Worm (Caenorhabditis elegans) whole organism, L4 larva: ENCODE results near the gene T06D4.1.

Experiments used
- D1046.2 ChIP-seq: fragments of 200-800 bp; sonication (Bioruptor generic); IDR thresholded peaks from 2 replicates; pipeline ENCODE4 v1.3.6; 2022; ENCODE audit warnings: missing genetic modification characterization, missing compliant biosample characterization
- Y75B8A.6 ChIP-seq: fragments of 200-800 bp; sonication (Bioruptor generic); IDR thresholded peaks from 2 replicates; pipeline ENCODE4 v1.3.6; 2022; ENCODE audit warnings: missing genetic modification reagents, missing genetic modification characterization, missing compliant biosample characterization
- daf-16 ChIP-seq, 3 experiments: sonication (generic microtip); optimal IDR thresholded peaks; 2 replicates each; lab custom pipeline; 2016 to 2017; ENCODE audit warnings: missing genetic modification characterization in 3 of 3, missing genetic modification reagents in 3 of 3, mild to moderate bottlenecking in 2 of 3, missing compliant biosample characterization in 2 of 3, missing biosample characterization in 1 of 3, moderate library complexity in 1 of 3
- daf-8 ChIP-seq: fragments of 200-800 bp; sonication (Bioruptor generic); IDR thresholded peaks from 2 replicates; pipeline ENCODE4 v1.3.6; 2022; ENCODE audit warnings: missing genetic modification characterization, missing compliant biosample characterization
- dmd-8 ChIP-seq: fragments of 200-800 bp; sonication (Bioruptor generic); IDR thresholded peaks from 2 replicates; pipeline ENCODE4 v1.3.6; 2022; ENCODE audit warnings: missing genetic modification characterization, missing compliant biosample characterization
- duxl-1 ChIP-seq: sonication (generic microtip); optimal IDR thresholded peaks from 2 replicates; lab custom pipeline; 2016; ENCODE audit warnings: mild to moderate bottlenecking, missing genetic modification characterization, moderate library complexity, missing compliant biosample characterization; ENCODE audit not compliant: poor library complexity
- mdt-29 ChIP-seq: fragments of 200-800 bp; sonication (Bioruptor generic); IDR thresholded peaks from 2 replicates; pipeline ENCODE4 v1.3.6; 2022; ENCODE audit warnings: missing genetic modification reagents, missing genetic modification characterization, missing compliant biosample characterization
- mep-1 ChIP-seq: fragments of 150-350 bp; sonication (generic microtip); optimal IDR thresholded peaks from 3 replicates; lab custom pipeline; 2014; ENCODE audit warnings: missing biosample characterization, missing genetic modification characterization
- mxl-3 ChIP-seq: fragments of 200-800 bp; sonication (Bioruptor generic); optimal IDR thresholded peaks from 2 replicates; lab custom pipeline; 2018; ENCODE audit warnings: mild to moderate bottlenecking, missing genetic modification characterization, missing compliant biosample characterization
- nhr-111 ChIP-seq: fragments of 200-800 bp; sonication (Bioruptor generic); optimal IDR thresholded peaks from 2 replicates; lab custom pipeline; 2018; ENCODE audit warnings: mild to moderate bottlenecking, missing genetic modification characterization, missing compliant biosample characterization
- nhr-25 ChIP-seq: sonication (generic microtip); optimal IDR thresholded peaks from 2 replicates; lab custom pipeline; 2017; ENCODE audit warnings: missing genetic modification characterization, mild to moderate bottlenecking, missing compliant biosample characterization, antibody characterized with exemption, moderate library complexity, borderline replicate concordance; ENCODE audit not compliant: insufficient read depth
- nhr-77 ChIP-seq: fragments of 150-350 bp; optimal IDR thresholded peaks from 2 replicates; lab custom pipeline; 2014; ENCODE audit warnings: missing biosample characterization, missing genetic modification characterization
- pqm-1 ChIP-seq: sonication (generic microtip); optimal IDR thresholded peaks from 2 replicates; lab custom pipeline; 2017; ENCODE audit warnings: missing biosample characterization, missing genetic modification characterization
- unc-130 ChIP-seq: sonication (generic microtip); optimal IDR thresholded peaks from 2 replicates; lab custom pipeline; 2016; ENCODE audit warnings: missing genetic modification reagents, missing genetic modification characterization, missing compliant biosample characterization

The T06D4.1 gene

DNA sequence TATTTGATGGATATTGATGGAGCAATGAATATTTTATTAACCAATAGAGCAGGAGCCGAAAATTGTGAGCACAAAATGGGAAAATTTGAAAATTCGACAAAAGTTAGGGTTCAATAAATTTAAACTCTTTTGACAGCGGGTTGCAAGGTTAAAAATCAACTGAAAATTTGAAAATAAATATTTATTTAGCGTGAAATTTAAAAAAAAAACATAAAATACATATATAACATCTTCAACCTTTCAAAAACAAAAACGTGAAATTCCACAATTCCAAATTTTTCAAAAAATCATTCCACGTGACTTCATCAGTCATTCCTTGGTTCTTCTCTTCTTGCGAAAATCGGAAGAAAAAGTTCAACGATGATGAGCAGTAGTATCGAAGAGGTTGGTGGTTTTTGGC, 47.8 kb downstream of the T06D4.1 start, which contains the start of gene C16C8.18:
TSS of gene C16C8.18 (plus strand) at position 301 of the 400 bp plus-strand sequence.
- TF ChIP-seq nhr-77 (tag; lab: Kevin White, UChicago): no peak
- no peak for TF ChIP-seq dmd-8 (GFP tag; lab: Robert Waterston, UW)
- no peak for TF ChIP-seq mxl-3 (GFP tag; lab: Kevin White, UChicago)
- no peak for TF ChIP-seq daf-16 (GFP tag; optimal IDR thresholded peaks at IDR 0.05; lab: Kevin White, UChicago)
- TF ChIP-seq daf-16 (tag; optimal IDR thresholded peaks at IDR 0.05; lab: Kevin White, UChicago): no peak
- TF ChIP-seq D1046.2 (GFP tag; lab: Robert Waterston, UW): no peak
- TF ChIP-seq pqm-1 (tag; lab: Kevin White, UChicago): no peak
- no peak for TF ChIP-seq mdt-29 (GFP tag; lab: Robert Waterston, UW)
- TF ChIP-seq mep-1 (tag; lab: Kevin White, UChicago): no peak
- TF ChIP-seq nhr-25 (tag; lab: Kevin White, UChicago): no peak
- no peak for TF ChIP-seq nhr-111 (GFP tag; lab: Kevin White, UChicago)
- TF ChIP-seq duxl-1 (tag; lab: Kevin White, UChicago): no peak
- no peak for TF ChIP-seq daf-8 (GFP tag; lab: Robert Waterston, UW)
- TF ChIP-seq Y75B8A.6 (GFP tag; lab: Robert Waterston, UW): no peak
- TF ChIP-seq unc-130 (GFP tag; lab: Kevin White, UChicago): no peak
